Fruit fly (Drosophila melanogaster) whole organism, wandering third instar larva: Measurements from ENCODE around the gene CG10375.

Source experiments
- Abd-B ChIP-seq: fragments of >200 bp; optimal IDR thresholded peaks from 2 replicates; lab custom pipeline; 2017; ENCODE audit warnings: missing biosample characterization, missing genetic modification characterization
- br ChIP-seq: fragments of 200-800 bp; sonication (Bioruptor generic); optimal IDR thresholded peaks from 2 replicates; lab custom pipeline; 2016; ENCODE audit warnings: missing biosample characterization, missing genetic modification characterization
- psq ChIP-seq: fragments of 200-800 bp; sonication (Bioruptor generic); optimal IDR thresholded peaks from 3 replicates; lab custom pipeline; 2017; ENCODE audit warnings: missing biosample characterization, mild to moderate bottlenecking, missing genetic modification characterization, moderate library complexity
- rgr ChIP-seq: fragments of 200-800 bp; sonication (Bioruptor generic); optimal IDR thresholded peaks from 3 replicates; lab custom pipeline; 2016; ENCODE audit warnings: missing biosample characterization, mild to moderate bottlenecking, missing genetic modification characterization
- usp ChIP-seq: fragments of >200 bp; optimal IDR thresholded peaks from 2 replicates; lab custom pipeline; 2017; ENCODE audit warnings: missing biosample characterization, missing genetic modification characterization
- woc ChIP-seq: sonication (Bioruptor generic); optimal IDR thresholded peaks from 2 replicates; lab custom pipeline; 2016; ENCODE audit warnings: missing biosample characterization, mild to moderate bottlenecking, missing genetic modification characterization

DNA sequence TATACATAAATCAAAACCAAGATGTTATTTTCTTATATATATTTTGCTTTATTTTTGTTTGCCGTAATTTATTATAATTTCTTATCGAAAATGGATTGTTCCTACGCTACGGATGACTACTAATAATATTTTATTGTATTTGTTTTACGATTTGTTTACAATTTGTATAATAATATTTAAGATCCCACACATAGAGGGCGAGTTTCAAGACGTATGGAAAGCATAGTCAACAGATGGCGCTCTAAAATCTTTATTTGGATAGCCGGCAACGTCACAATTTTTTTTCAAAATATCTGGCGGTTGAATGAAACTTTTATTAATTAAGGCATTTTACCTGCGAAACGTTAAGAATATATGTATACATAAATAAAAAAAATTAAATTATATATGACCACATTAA, 45.6 kb upstream of the CG10375 start:
- TF ChIP-seq psq (GFP tag; lab: Kevin White, UChicago) (no peak), woc (no peak), usp (GFP tag; lab: Kevin White, UChicago) (no peak), br (GFP tag; lab: Kevin White, UChicago) (no peak), Abd-B (no peak), rgr (GFP tag; lab: Kevin White, UChicago) (peak; percentile 17)
